Worm (Caenorhabditis elegans) whole organism, L1 larva: ENCODE data around the gene twk-31.
A peak's percentile ranks its signal among the peaks of the same experiment; 100 is the strongest.

ENCODE experiments used
- C04F5.9 ChIP-seq: sonication (generic microtip); optimal IDR thresholded peaks from 2 replicates; lab custom pipeline; 2016; ENCODE audit warnings: missing genetic modification characterization, missing compliant biosample characterization
- C16A3.4 ChIP-seq: fragments of 150-350 bp; optimal IDR thresholded peaks from 2 replicates; lab custom pipeline; 2014; ENCODE audit warnings: missing biosample characterization, missing genetic modification characterization
- C34B4.2 ChIP-seq: sonication (generic microtip); optimal IDR thresholded peaks from 2 replicates; lab custom pipeline; 2017; ENCODE audit warnings: mild to moderate bottlenecking, missing genetic modification characterization, missing compliant biosample characterization
- F16B12.6 ChIP-seq: fragments of 150-350 bp; optimal IDR thresholded peaks from 2 replicates; lab custom pipeline; 2014; ENCODE audit warnings: missing biosample characterization, missing genetic modification characterization
- aha-1 ChIP-seq: fragments of 150-350 bp; optimal IDR thresholded peaks from 2 replicates; lab custom pipeline; 2014; ENCODE audit warnings: missing biosample characterization, missing genetic modification characterization
- ama-1 ChIP-seq: fragments of 150-350 bp; optimal IDR thresholded peaks from 2 replicates; lab custom pipeline; 2014
- ceh-63 ChIP-seq: fragments of 200-800 bp; sonication (Bioruptor generic); optimal IDR thresholded peaks from 2 replicates; lab custom pipeline; 2018; ENCODE audit warnings: mild to moderate bottlenecking, missing genetic modification characterization, missing compliant biosample characterization
- ceh-88 ChIP-seq: fragments of 200-800 bp; sonication (Bioruptor generic); IDR thresholded peaks from 2 replicates; pipeline ENCODE4 v1.3.6; 2022; ENCODE audit warnings: missing genetic modification characterization, missing compliant biosample characterization
- ceh-90 ChIP-seq: sonication (generic microtip); optimal IDR thresholded peaks from 2 replicates; lab custom pipeline; 2016; ENCODE audit warnings: missing genetic modification characterization, missing compliant biosample characterization
- dpl-1 ChIP-seq, 3 experiments: fragments of 150-350 bp in 2 of 3; sonication (generic microtip) in 1 of 3; optimal IDR thresholded peaks; 2 replicates each; lab custom pipeline; 2014 to 2017; ENCODE audit warnings: missing biosample characterization in 3 of 3, missing genetic modification characterization in 3 of 3, missing genetic modification reagents in 3 of 3
- efl-1 ChIP-seq, 4 experiments: fragments of 150-350 bp; optimal IDR thresholded peaks in 3 of 4; peaks in 1 of 4; 1 replicate in 1 of 4; 2 replicates in 3 of 4; lab custom pipeline; 2014; ENCODE audit warnings: missing biosample characterization in 2 of 4, missing genetic modification characterization in 2 of 4, missing genetic modification reagents in 2 of 4
- egl-13 ChIP-seq: sonication (generic microtip); optimal IDR thresholded peaks from 2 replicates; lab custom pipeline; 2016; ENCODE audit warnings: missing genotype, missing genetic modification reagents, missing genetic modification characterization, missing compliant biosample characterization
- egl-27 ChIP-seq, 2 experiments: fragments of 150-350 bp in 1 of 2; sonication (generic microtip); optimal IDR thresholded peaks; 3 replicates each; lab custom pipeline; 2017 to 2018; ENCODE audit warnings: missing biosample characterization in 2 of 2, missing genetic modification characterization in 2 of 2, missing genetic modification reagents in 2 of 2
- elt-2 ChIP-seq: sonication (generic microtip); optimal IDR thresholded peaks from 2 replicates; lab custom pipeline; 2016; ENCODE audit warnings: missing genetic modification characterization, mild to moderate bottlenecking, inconsistent platforms, missing compliant biosample characterization, missing genetic modification reagents
- elt-3 ChIP-seq, 6 experiments: fragments of 150-350 bp in 1 of 6; sonication (generic microtip); optimal IDR thresholded peaks; 2 replicates each; lab custom pipeline; 2017 to 2018; ENCODE audit warnings: missing biosample characterization in 6 of 6, missing genetic modification characterization in 6 of 6, inconsistent platforms in 1 of 6
- ets-5 ChIP-seq: fragments of 200-800 bp; sonication (Bioruptor generic); IDR thresholded peaks from 2 replicates; pipeline ENCODE4 v1.3.6; 2022; ENCODE audit warnings: missing genetic modification characterization, missing compliant biosample characterization
- fkh-10 ChIP-seq: sonication (generic microtip); optimal IDR thresholded peaks from 2 replicates; lab custom pipeline; 2017; ENCODE audit warnings: missing biosample characterization, missing genetic modification reagents, missing genetic modification characterization
- fkh-8 ChIP-seq: sonication (generic microtip); optimal IDR thresholded peaks from 2 replicates; lab custom pipeline; 2016; ENCODE audit warnings: mild to moderate bottlenecking, missing genetic modification characterization, missing compliant biosample characterization
- hlh-17 ChIP-seq: fragments of 200-800 bp; sonication (Bioruptor generic); optimal IDR thresholded peaks from 2 replicates; lab custom pipeline; 2018; ENCODE audit warnings: missing genetic modification characterization, mild to moderate bottlenecking, missing compliant biosample characterization, moderate library complexity, borderline replicate concordance
- lin-13 ChIP-seq: fragments of 150-350 bp; optimal IDR thresholded peaks from 2 replicates; lab custom pipeline; 2014; ENCODE audit warnings: missing biosample characterization, missing genetic modification reagents, missing genetic modification characterization
- lin-35 ChIP-seq, 2 experiments: fragments of 150-350 bp; optimal IDR thresholded peaks; 2 replicates each; lab custom pipeline; 2014; ENCODE audit warnings: missing biosample characterization in 2 of 2, missing genetic modification characterization in 2 of 2, missing genetic modification reagents in 2 of 2
- lsy-2 ChIP-seq, 2 experiments: fragments of 150-350 bp; optimal IDR thresholded peaks; 2 replicates each; lab custom pipeline; 2014; ENCODE audit warnings: missing biosample characterization in 2 of 2, missing genetic modification characterization in 2 of 2
- mab-9 ChIP-seq: fragments of 200-800 bp; sonication (Bioruptor generic); IDR thresholded peaks from 2 replicates; pipeline ENCODE4 v1.3.6; 2022; ENCODE audit warnings: missing genetic modification reagents, missing genetic modification characterization, missing compliant biosample characterization
- mdl-1 ChIP-seq, 2 experiments: fragments of 150-350 bp; optimal IDR thresholded peaks; 2 replicates each; lab custom pipeline; 2014 to 2017; ENCODE audit warnings: missing biosample characterization in 2 of 2, missing genetic modification characterization in 2 of 2, inconsistent platforms in 1 of 2
- mef-2 ChIP-seq: fragments of 150-350 bp; optimal IDR thresholded peaks from 2 replicates; lab custom pipeline; 2014; ENCODE audit warnings: missing biosample characterization, missing genetic modification characterization
- mep-1 ChIP-seq: fragments of 150-350 bp; optimal IDR thresholded peaks from 2 replicates; lab custom pipeline; 2014; ENCODE audit warnings: missing biosample characterization, missing genetic modification characterization
- nhr-237 ChIP-seq: fragments of 150-350 bp; optimal IDR thresholded peaks from 2 replicates; lab custom pipeline; 2014; ENCODE audit warnings: missing biosample characterization, missing genetic modification characterization
- nhr-28 ChIP-seq: fragments of 150-350 bp; optimal IDR thresholded peaks from 2 replicates; lab custom pipeline; 2014; ENCODE audit warnings: missing biosample characterization, missing genetic modification characterization
- nhr-76 ChIP-seq: sonication (generic microtip); optimal IDR thresholded peaks from 2 replicates; lab custom pipeline; 2017; ENCODE audit warnings: missing biosample characterization, missing genetic modification characterization
- nhr-77 ChIP-seq: fragments of 150-350 bp; optimal IDR thresholded peaks from 2 replicates; lab custom pipeline; 2014; ENCODE audit warnings: missing biosample characterization, missing genetic modification characterization
- nhr-84 ChIP-seq: sonication (generic microtip); optimal IDR thresholded peaks from 2 replicates; lab custom pipeline; 2017; ENCODE audit warnings: missing biosample characterization, missing genetic modification characterization
- nhr-85 ChIP-seq: sonication (generic microtip); peaks from one replicate; lab custom pipeline; 2016; ENCODE audit warnings: missing genetic modification characterization, inconsistent platforms, missing compliant biosample characterization
- nhr-90 ChIP-seq: sonication (generic microtip); optimal IDR thresholded peaks from 2 replicates; lab custom pipeline; 2016; ENCODE audit warnings: mild to moderate bottlenecking, missing genetic modification characterization, missing compliant biosample characterization; ENCODE audit not compliant: poor library complexity
- pag-3 ChIP-seq: sonication (generic microtip); optimal IDR thresholded peaks from 2 replicates; lab custom pipeline; 2017; ENCODE audit warnings: missing genetic modification characterization, mild to moderate bottlenecking, missing compliant biosample characterization, antibody characterized with exemption, borderline replicate concordance; ENCODE audit not compliant: insufficient read depth
- rnt-1 ChIP-seq: sonication (generic microtip); optimal IDR thresholded peaks from 2 replicates; lab custom pipeline; 2016; ENCODE audit warnings: mild to moderate bottlenecking, missing genetic modification characterization, moderate library complexity, missing compliant biosample characterization
- skn-1 ChIP-seq: fragments of 150-350 bp; optimal IDR thresholded peaks from 2 replicates; lab custom pipeline; 2014; ENCODE audit warnings: missing biosample characterization, missing genetic modification characterization
- sptf-1 ChIP-seq: fragments of 150-350 bp; optimal IDR thresholded peaks from 2 replicates; lab custom pipeline; 2014; ENCODE audit warnings: missing biosample characterization, missing genetic modification characterization
- tlp-1 ChIP-seq: fragments of 150-350 bp; optimal IDR thresholded peaks from 2 replicates; lab custom pipeline; 2014; ENCODE audit warnings: missing biosample characterization, missing genetic modification characterization
- unc-130 ChIP-seq: fragments of 150-350 bp; optimal IDR thresholded peaks from 2 replicates; lab custom pipeline; 2017; ENCODE audit warnings: missing biosample characterization, missing genetic modification characterization, inconsistent platforms
- unc-62 ChIP-seq: fragments of 150-350 bp; optimal IDR thresholded peaks from 2 replicates; lab custom pipeline; 2014; ENCODE audit warnings: missing biosample characterization, missing genetic modification reagents, missing genetic modification characterization
- unc-86 ChIP-seq: sonication (generic microtip); optimal IDR thresholded peaks from 2 replicates; lab custom pipeline; 2016; ENCODE audit warnings: missing genetic modification characterization, missing compliant biosample characterization
- zip-4 ChIP-seq: fragments of 200-800 bp; sonication (Bioruptor generic); optimal IDR thresholded peaks from 2 replicates; lab custom pipeline; 2018; ENCODE audit warnings: mild to moderate bottlenecking, missing genetic modification characterization, moderate library complexity, missing compliant biosample characterization

The twk-31 gene

ce11 chrIII:11410378-11410777 is at the start of gene twk-31:
Gene twk-31 (plus strand): TSS chrIII:11410678.
- no peak for TF ChIP-seq skn-1 (tag; lab: Kevin White, UChicago)
- TF ChIP-seq egl-13 (tag; lab: Kevin White, UChicago), result no peak
- TF ChIP-seq nhr-28 (tag; lab: Kevin White, UChicago), result no peak

- TF ChIP-seq nhr-84 (tag; lab: Kevin White, UChicago) (no peak), efl-1 (optimal IDR thresholded peaks at IDR 0.05; lab: Kevin White, UChicago) (no peak), efl-1 (GFP tag; optimal IDR thresholded peaks at IDR 0.05 in 1 of 2; lab: Kevin White, UChicago) (peak in 1 of 2 experiments; percentile 70)
These were observed 49.1 kb upstream of the twk-31 start for ce11 chrIII:11361394-11361793.

- TF ChIP-seq efl-1 (optimal IDR thresholded peaks at IDR 0.05; lab: Kevin White, UChicago) (no peak), efl-1 (GFP tag; optimal IDR thresholded peaks at IDR 0.05 in 1 of 2; lab: Kevin White, UChicago) (peak in 1 of 2 experiments; percentile 37), C04F5.9 (no peak)
These were observed 47.6 kb upstream of the twk-31 start for ce11 chrIII:11362915-11363314.

- peak in 1 of 6 experiments; percentile 1 for TF ChIP-seq elt-3 (tag; optimal IDR thresholded peaks at IDR 0.05; lab: Kevin White, UChicago)
- no peak for TF ChIP-seq unc-62 (GFP tag; lab: Kevin White, UChicago)
- TF ChIP-seq, all 84 proteins: peak for 1
These were observed 44.0 kb upstream of the twk-31 start, which contains the start of gene T28D6.3 for ce11 chrIII:11366467-11366866. Gene T28D6.3 (plus strand): TSS chrIII:11366767.

- TF ChIP-seq egl-13 (tag; lab: Kevin White, UChicago), result peak; percentile 55
- no peak for TF ChIP-seq nhr-237 (tag; lab: Kevin White, UChicago)
- no peak for TF ChIP-seq ceh-88 (GFP tag; lab: Robert Waterston, UW)
- no peak for TF ChIP-seq sptf-1 (tag; lab: Kevin White, UChicago)
- TF ChIP-seq efl-1 (optimal IDR thresholded peaks at IDR 0.05; lab: Kevin White, UChicago), result peak; percentile 45 to 61
- TF ChIP-seq efl-1 (GFP tag; optimal IDR thresholded peaks at IDR 0.05 in 1 of 2; lab: Kevin White, UChicago), result peak; percentile 59 to 88
- TF ChIP-seq lin-35 (GFP tag; optimal IDR thresholded peaks at IDR 0.05; lab: Kevin White, UChicago), result peak; percentile 58 to 73
- TF ChIP-seq F16B12.6, result peak; percentile 27
- TF ChIP-seq elt-2 (tag; lab: Kevin White, UChicago), result peak; percentile 45
- TF ChIP-seq C34B4.2 (tag; lab: Kevin White, UChicago), result no peak
- TF ChIP-seq pag-3, result no peak
- TF ChIP-seq fkh-8 (tag; lab: Kevin White, UChicago), result peak; percentile 51
- peak in 1 of 2 experiments; percentile 41 for TF ChIP-seq mdl-1 (tag; optimal IDR thresholded peaks at IDR 0.05; lab: Kevin White, UChicago)
- TF ChIP-seq nhr-76 (tag; lab: Kevin White, UChicago), result no peak
- no peak for TF ChIP-seq mef-2 (tag; lab: Kevin White, UChicago)
- TF ChIP-seq ets-5 (GFP tag; lab: Robert Waterston, UW), result no peak
- TF ChIP-seq unc-86 (tag; lab: Kevin White, UChicago), result peak; percentile 46
- TF ChIP-seq ama-1 (lab: Kevin White, UChicago), result no peak
- no peak for TF ChIP-seq ceh-63 (GFP tag; lab: Kevin White, UChicago)
- peak; percentile 73 for TF ChIP-seq C16A3.4 (tag; lab: Kevin White, UChicago)
- TF ChIP-seq skn-1 (tag; lab: Kevin White, UChicago), result peak; percentile 33
- TF ChIP-seq nhr-77 (tag; lab: Kevin White, UChicago), result peak; percentile 34
- peak; percentile 57 for TF ChIP-seq nhr-90
- TF ChIP-seq egl-27 (tag; optimal IDR thresholded peaks at IDR 0.05; lab: Kevin White, UChicago), result no peak
- TF ChIP-seq tlp-1, result no peak
- peak; percentile 36 for TF ChIP-seq zip-4 (GFP tag; lab: Kevin White, UChicago)
- no peak for TF ChIP-seq C04F5.9
- peak; percentile 81 for TF ChIP-seq rnt-1 (tag; lab: Kevin White, UChicago)
- peak; percentile 60 for TF ChIP-seq mep-1 (tag; lab: Kevin White, UChicago)
- no peak for TF ChIP-seq unc-130
- no peak for TF ChIP-seq fkh-10 (GFP tag; lab: Kevin White, UChicago)
- peak; percentile 8 to 62 (median 49) for TF ChIP-seq dpl-1 (GFP tag; optimal IDR thresholded peaks at IDR 0.05; lab: Kevin White, UChicago)
- peak; percentile 42 to 64 for TF ChIP-seq lsy-2 (tag; optimal IDR thresholded peaks at IDR 0.05; lab: Kevin White, UChicago)
- peak; percentile 52 for TF ChIP-seq nhr-85 (tag; lab: Kevin White, UChicago)
- TF ChIP-seq hlh-17 (GFP tag; lab: Kevin White, UChicago), result no peak
- TF ChIP-seq lin-13, result peak; percentile 69
- TF ChIP-seq ceh-90, result no peak
- no peak for TF ChIP-seq unc-62 (GFP tag; lab: Kevin White, UChicago)
- no peak for TF ChIP-seq mab-9 (GFP tag; lab: Robert Waterston, UW)
- no peak for TF ChIP-seq aha-1 (tag; lab: Kevin White, UChicago)
These were observed 39.2 kb upstream of the twk-31 start for ce11 chrIII:11371236-11371635.
